Worm (Caenorhabditis elegans) whole organism, L1 larva: ENCODE data around the gene mcm-7.

ENCODE experiments used
- aha-1 ChIP-seq: fragments of 150-350 bp; optimal IDR thresholded peaks from 2 replicates; lab custom pipeline; 2014; ENCODE audit warnings: missing biosample characterization, missing genetic modification characterization
- ama-1 ChIP-seq: fragments of 150-350 bp; optimal IDR thresholded peaks from 2 replicates; lab custom pipeline; 2014
- elt-3 ChIP-seq, 6 experiments: fragments of 150-350 bp in 1 of 6; sonication (generic microtip); optimal IDR thresholded peaks; 2 replicates each; lab custom pipeline; 2017 to 2018; ENCODE audit warnings: missing biosample characterization in 6 of 6, missing genetic modification characterization in 6 of 6, inconsistent platforms in 1 of 6
- fkh-10 ChIP-seq: sonication (generic microtip); optimal IDR thresholded peaks from 2 replicates; lab custom pipeline; 2017; ENCODE audit warnings: missing biosample characterization, missing genetic modification reagents, missing genetic modification characterization
- fos-1 ChIP-seq: fragments of 150-350 bp; optimal IDR thresholded peaks from 2 replicates; lab custom pipeline; 2014; ENCODE audit warnings: missing biosample characterization, missing genetic modification characterization
- isw-1 ChIP-seq: fragments of 200-800 bp; sonication (Bioruptor generic); IDR thresholded peaks from 2 replicates; pipeline ENCODE4 v1.3.6; 2022; ENCODE audit warnings: missing genetic modification characterization, missing compliant biosample characterization
- lin-13 ChIP-seq: fragments of 150-350 bp; optimal IDR thresholded peaks from 2 replicates; lab custom pipeline; 2014; ENCODE audit warnings: missing biosample characterization, missing genetic modification reagents, missing genetic modification characterization
- nhr-20 ChIP-seq: sonication (generic microtip); optimal IDR thresholded peaks from 2 replicates; lab custom pipeline; 2016; ENCODE audit warnings: mild to moderate bottlenecking, missing genetic modification characterization, missing compliant biosample characterization
- nhr-76 ChIP-seq: sonication (generic microtip); optimal IDR thresholded peaks from 2 replicates; lab custom pipeline; 2017; ENCODE audit warnings: missing biosample characterization, missing genetic modification characterization
- snpc-4 ChIP-seq: fragments of 150-350 bp; optimal IDR thresholded peaks from 2 replicates; lab custom pipeline; 2014; ENCODE audit warnings: missing biosample characterization, missing genetic modification characterization
- tbx-2 ChIP-seq: sonication (generic microtip); optimal IDR thresholded peaks from 2 replicates; lab custom pipeline; 2016; ENCODE audit warnings: missing genetic modification characterization, missing compliant biosample characterization
- tlp-1 ChIP-seq: fragments of 150-350 bp; optimal IDR thresholded peaks from 2 replicates; lab custom pipeline; 2014; ENCODE audit warnings: missing biosample characterization, missing genetic modification characterization
- unc-62 ChIP-seq: fragments of 150-350 bp; optimal IDR thresholded peaks from 2 replicates; lab custom pipeline; 2014; ENCODE audit warnings: missing biosample characterization, missing genetic modification reagents, missing genetic modification characterization
- zag-1 ChIP-seq: fragments of 150-350 bp; optimal IDR thresholded peaks from 2 replicates; lab custom pipeline; 2014; ENCODE audit warnings: missing biosample characterization, missing genetic modification characterization

ce11 chrV:4332450-4332849, 14.5 kb upstream of the mcm-7 start, which contains the start of gene oac-12:
- TF ChIP-seq snpc-4 (tag; lab: Kevin White, UChicago) (no peak), ama-1 (no peak), aha-1 (no peak), tbx-2 (tag; lab: Kevin White, UChicago) (no peak), fos-1 (tag; lab: Kevin White, UChicago) (no peak), zag-1 (tag; lab: Kevin White, UChicago) (no peak), nhr-20 (tag; lab: Kevin White, UChicago) (no peak), tlp-1 (tag; lab: Kevin White, UChicago) (no peak), unc-62 (GFP tag; lab: Kevin White, UChicago) (no peak), isw-1 (GFP tag; lab: Robert Waterston, UW) (no peak), fkh-10 (GFP tag; lab: Kevin White, UChicago) (no peak), nhr-76 (tag; lab: Kevin White, UChicago) (no peak), elt-3 (tag; optimal IDR thresholded peaks at IDR 0.05; lab: Kevin White, UChicago) (no peak), lin-13 (GFP tag; lab: Kevin White, UChicago) (no peak)
